Worm (Caenorhabditis elegans): ENCODE measurements around the gene T14G8.6.

The T14G8.6 gene

DNA sequence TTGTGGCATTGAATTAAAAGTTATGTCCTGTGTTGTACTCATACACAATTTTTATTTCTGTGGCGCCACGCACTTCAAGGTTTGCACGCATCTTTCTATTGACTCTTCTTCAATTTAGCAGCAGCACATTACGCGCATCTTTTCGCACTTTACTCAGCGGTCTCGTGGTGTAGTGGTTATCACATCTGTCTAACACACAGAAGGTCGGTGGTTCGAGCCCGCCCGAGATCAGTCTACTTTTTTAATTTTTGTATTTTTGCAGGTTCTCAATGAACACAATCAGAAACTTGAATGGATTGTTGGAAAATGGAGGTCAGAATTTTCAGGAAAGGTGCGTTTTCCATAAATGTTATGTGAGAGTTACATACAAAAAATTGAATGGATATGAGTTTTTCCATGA, 19.1 kb downstream of the T14G8.6 start (continued):
- peak; percentile 89 for TF ChIP-seq snpc-1.2 (GFP tag; IDR thresholded peaks at IDR 0.05)
- TF ChIP-seq lsy-2 (tag; optimal IDR thresholded peaks at IDR 0.05), result peak in 1 of 2 experiments; percentile 46
- peak; percentile 60 for TF ChIP-seq arid-1 (GFP tag; conservative IDR thresholded peaks at IDR 0.05)
- TF ChIP-seq hmg-1.1 (GFP tag; IDR thresholded peaks at IDR 0.05), result peak; percentile 82
- peak; percentile 28; the same call in 1 of the 2 replicates for TF ChIP-seq ceh-44 (GFP tag; IDR thresholded peaks at IDR 0.05)
- peak; percentile 28 for TF ChIP-seq Y5F2A.4 (GFP tag; optimal IDR thresholded peaks at IDR 0.05)
- no peak for TF ChIP-seq dpl-1 (GFP tag; optimal IDR thresholded peaks at IDR 0.05)
- TF ChIP-seq dve-1 (tag; optimal IDR thresholded peaks at IDR 0.05; ENCODE audit: insufficient read depth), result peak; percentile 48
- peak; percentile 72 for TF ChIP-seq tra-1 (GFP tag; IDR thresholded peaks at IDR 0.05)
- TF ChIP-seq lin-38 (GFP tag; IDR thresholded peaks at IDR 0.05), result no peak
- 0 out of 2 replicates have a peak, but pooled peaks have one; percentile 30 for TF ChIP-seq nhr-41 (GFP tag; IDR thresholded peaks at IDR 0.05)
- TF ChIP-seq dmd-6 (GFP tag; IDR thresholded peaks at IDR 0.05), result peak; percentile 74
- peak; percentile 49; the same call in 1 of the 2 replicates for TF ChIP-seq nhr-42 (GFP tag; IDR thresholded peaks at IDR 0.05)
- TF ChIP-seq ceh-20 (GFP tag; IDR thresholded peaks at IDR 0.05), result peak; percentile 55; the same call in 1 of the 2 replicates
- peak; percentile 89 for TF ChIP-seq egl-43 (GFP tag; IDR thresholded peaks at IDR 0.05)
- peak; percentile 59 for TF ChIP-seq mdt-29 (GFP tag; IDR thresholded peaks at IDR 0.05)
- TF ChIP-seq nhr-102 (tag; optimal IDR thresholded peaks at IDR 0.05), result peak; percentile 15
- TF ChIP-seq jun-1 (tag; optimal IDR thresholded peaks at IDR 0.05), result peak; percentile 5
- 0 out of 2 replicates have a peak, but pooled peaks have one; percentile 29 for TF ChIP-seq madf-9 (GFP tag; conservative IDR thresholded peaks at IDR 0.05)
- peak; percentile 62; the same call in 1 of the 2 replicates for TF ChIP-seq Y75B8A.6 (GFP tag; IDR thresholded peaks at IDR 0.05)
- TF ChIP-seq Y105C5A.15 (GFP tag; IDR thresholded peaks at IDR 0.05), result 0 out of 2 replicates have a peak, but pooled peaks have one; percentile 16
- TF ChIP-seq daf-19 (GFP tag; conservative IDR thresholded peaks at IDR 0.05), result peak; percentile 78; the same call in 1 of the 2 replicates
- peak; percentile 89 for TF ChIP-seq lim-7 (GFP tag; IDR thresholded peaks at IDR 0.05)
- no peak for TF ChIP-seq lin-39 (tag; optimal IDR thresholded peaks at IDR 0.05)
- TF ChIP-seq T26A8.4 (GFP tag; IDR thresholded peaks at IDR 0.05), result peak; percentile 63
- TF ChIP-seq nhr-111 (GFP tag; optimal IDR thresholded peaks at IDR 0.05), result no peak

DNA sequence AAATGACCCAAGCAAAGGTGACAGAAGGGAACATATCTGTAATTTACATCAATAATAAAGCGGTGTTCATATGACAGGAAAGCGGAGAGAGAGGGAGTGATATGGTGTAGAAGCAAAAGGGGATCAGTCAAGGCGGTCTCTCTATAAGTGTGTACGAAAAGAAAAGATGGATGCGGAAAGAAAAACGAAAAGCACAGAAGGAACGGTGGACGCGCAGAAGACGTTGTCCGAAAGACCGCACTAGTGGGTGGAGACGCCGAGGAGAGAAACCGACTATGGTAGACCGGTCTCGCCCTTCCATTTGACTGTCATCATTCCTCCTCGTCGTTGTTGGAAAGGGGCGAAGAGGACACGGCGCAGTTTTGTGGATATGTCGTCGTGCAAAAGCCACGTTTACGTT, 19.6 kb downstream of the T14G8.6 start, which contains the start of gene C52G5.2:
Gene C52G5.2, plus strand, starts transcription at position 301 of the 400 bp plus-strand sequence.
- TF ChIP-seq ceh-20 (GFP tag; IDR thresholded peaks at IDR 0.05) (no peak), set-16 (GFP tag; IDR thresholded peaks at IDR 0.05) (0 out of 2 replicates have a peak, but pooled peaks have one; percentile 7)

DNA sequence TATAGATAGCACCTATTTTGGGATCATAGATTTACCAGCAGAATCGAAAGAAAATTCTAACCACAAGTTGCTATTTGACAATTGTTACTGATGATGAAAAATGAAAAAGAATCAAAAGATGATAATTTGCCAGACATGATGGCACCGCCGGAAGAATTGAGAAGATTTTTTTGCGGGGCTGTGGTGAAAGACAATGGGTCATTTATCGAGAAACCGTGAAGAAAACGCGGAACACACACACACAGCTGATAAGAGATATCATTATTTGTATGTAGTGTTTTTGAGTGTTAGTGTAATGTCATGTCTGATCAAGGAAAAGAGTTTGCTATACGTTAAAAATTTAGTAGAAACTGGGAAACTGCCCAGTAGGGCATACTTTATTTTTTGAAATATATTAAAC, 27.8 kb downstream of the T14G8.6 start:
- TF ChIP-seq hlh-11 (tag; optimal IDR thresholded peaks at IDR 0.05), result peak; percentile 37
- TF ChIP-seq nhr-28 (tag; optimal IDR thresholded peaks at IDR 0.05), result peak; percentile 53
- TF ChIP-seq fos-1 (tag; optimal IDR thresholded peaks at IDR 0.05), result no peak

DNA sequence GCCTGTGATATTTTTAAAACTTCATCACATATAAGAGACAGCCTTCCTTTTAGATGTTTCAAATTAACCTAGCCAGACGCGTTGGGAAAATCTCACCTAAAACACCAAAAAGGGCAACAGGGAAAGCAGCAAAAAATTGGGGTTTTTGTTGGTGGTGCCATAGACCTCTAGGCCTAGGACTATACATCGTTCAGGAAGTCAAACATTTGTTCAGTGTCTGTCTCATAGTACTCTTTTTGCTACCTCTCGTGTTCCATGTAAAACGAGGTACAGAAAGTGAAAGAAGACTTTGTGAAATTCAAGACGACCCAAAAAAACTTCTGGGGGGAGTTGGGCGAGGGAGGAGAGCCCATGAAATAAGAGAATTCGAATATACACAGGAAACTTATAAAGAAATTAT, 33.6 kb downstream of the T14G8.6 start:
- no peak for TF ChIP-seq zip-2 (tag; optimal IDR thresholded peaks at IDR 0.05)
- no peak for TF ChIP-seq ZK337.2 (GFP tag; IDR thresholded peaks at IDR 0.05)
- TF ChIP-seq mdt-29 (GFP tag; IDR thresholded peaks at IDR 0.05), result no peak
- peak in 1 of 2 experiments; percentile 97 for TF ChIP-seq unc-62 (GFP tag; optimal IDR thresholded peaks at IDR 0.05 in 1 of 2)
- TF ChIP-seq unc-62 (tag; optimal IDR thresholded peaks at IDR 0.05), result no peak
